Worm (Caenorhabditis elegans) whole organism, L4 larva: Measurements from ENCODE around the gene pan-1.

Experiments used
- F10B5.3 ChIP-seq: sonication (generic microtip); optimal IDR thresholded peaks from 2 replicates; lab custom pipeline; 2016; ENCODE audit warnings: mild to moderate bottlenecking, missing genetic modification characterization, missing compliant biosample characterization
- F37D6.2 ChIP-seq: sonication (generic microtip); optimal IDR thresholded peaks from 2 replicates; lab custom pipeline; 2016; ENCODE audit warnings: mild to moderate bottlenecking, missing genetic modification characterization, missing compliant biosample characterization
- R02D3.7 ChIP-seq: fragments of 150-350 bp; sonication (generic microtip); optimal IDR thresholded peaks from 3 replicates; lab custom pipeline; 2014; ENCODE audit warnings: missing biosample characterization, missing genetic modification characterization
- T26A8.4 ChIP-seq: fragments of 200-800 bp; sonication (Bioruptor generic); IDR thresholded peaks from 2 replicates; pipeline ENCODE4 v1.3.6; 2022; ENCODE audit warnings: missing genetic modification characterization, missing compliant biosample characterization
- Y105C5A.15 ChIP-seq: fragments of 200-800 bp; sonication (Bioruptor generic); IDR thresholded peaks from 2 replicates; pipeline ENCODE4 v1.3.6; 2022; ENCODE audit warnings: missing genetic modification characterization, missing compliant biosample characterization
- Y75B8A.6 ChIP-seq: fragments of 200-800 bp; sonication (Bioruptor generic); IDR thresholded peaks from 2 replicates; pipeline ENCODE4 v1.3.6; 2022; ENCODE audit warnings: missing genetic modification reagents, missing genetic modification characterization, missing compliant biosample characterization
- aha-1 ChIP-seq: fragments of 150-350 bp; peaks from one replicate; lab custom pipeline; 2014; ENCODE audit warnings: missing biosample characterization, missing genetic modification characterization
- aly-2 ChIP-seq: sonication (generic microtip); optimal IDR thresholded peaks from 2 replicates; lab custom pipeline; 2018; ENCODE audit warnings: missing biosample characterization, missing genetic modification characterization
- arid-1 ChIP-seq: fragments of 200-800 bp; sonication (Bioruptor generic); conservative IDR thresholded peaks from 2 replicates; pipeline ENCODE4 v1.3.6; 2022; ENCODE audit warnings: missing genetic modification reagents, missing genetic modification characterization, missing compliant biosample characterization
- ceh-62 ChIP-seq: sonication (generic microtip); optimal IDR thresholded peaks from 2 replicates; lab custom pipeline; 2017; ENCODE audit warnings: missing biosample characterization, missing genetic modification characterization
- ctbp-1 ChIP-seq: fragments of 200-800 bp; sonication (Bioruptor generic); IDR thresholded peaks from 2 replicates; pipeline ENCODE4 v1.3.6; 2022; ENCODE audit warnings: missing genetic modification reagents, missing genetic modification characterization, missing compliant biosample characterization
- daf-16 ChIP-seq, 3 experiments: sonication (generic microtip); optimal IDR thresholded peaks; 2 replicates each; lab custom pipeline; 2016 to 2017; ENCODE audit warnings: missing genetic modification characterization in 3 of 3, missing genetic modification reagents in 3 of 3, mild to moderate bottlenecking in 2 of 3, missing compliant biosample characterization in 2 of 3, missing biosample characterization in 1 of 3, moderate library complexity in 1 of 3
- daf-8 ChIP-seq: fragments of 200-800 bp; sonication (Bioruptor generic); IDR thresholded peaks from 2 replicates; pipeline ENCODE4 v1.3.6; 2022; ENCODE audit warnings: missing genetic modification characterization, missing compliant biosample characterization
- dmd-6 ChIP-seq: fragments of 200-800 bp; sonication (Bioruptor generic); IDR thresholded peaks from 2 replicates; pipeline ENCODE4 v1.3.6; 2022; ENCODE audit warnings: missing genetic modification reagents, missing genetic modification characterization, missing compliant biosample characterization
- dmd-8 ChIP-seq: fragments of 200-800 bp; sonication (Bioruptor generic); IDR thresholded peaks from 2 replicates; pipeline ENCODE4 v1.3.6; 2022; ENCODE audit warnings: missing genetic modification characterization, missing compliant biosample characterization
- dve-1 ChIP-seq: sonication (generic microtip); optimal IDR thresholded peaks from 2 replicates; lab custom pipeline; 2017; ENCODE audit warnings: antibody characterized with exemption, mild to moderate bottlenecking, missing genetic modification characterization, missing compliant biosample characterization; ENCODE audit not compliant: insufficient read depth
- fkh-10 ChIP-seq: fragments of 150-350 bp; optimal IDR thresholded peaks from 2 replicates; lab custom pipeline; 2014; ENCODE audit warnings: missing biosample characterization, missing genetic modification reagents, missing genetic modification characterization
- gei-8 ChIP-seq: fragments of 200-800 bp; sonication (Bioruptor generic); optimal IDR thresholded peaks from 2 replicates; lab custom pipeline; 2018; ENCODE audit warnings: mild to moderate bottlenecking, missing genetic modification characterization, missing compliant biosample characterization
- hif-1 ChIP-seq, 2 experiments: sonication (generic microtip); optimal IDR thresholded peaks; 2 replicates each; lab custom pipeline; 2016 to 2017; ENCODE audit warnings: missing compliant biosample characterization in 2 of 2, missing genetic modification characterization in 2 of 2, missing genetic modification reagents in 2 of 2, missing genotype in 2 of 2, mild to moderate bottlenecking in 1 of 2
- hlh-11 ChIP-seq: fragments of 200-800 bp; sonication (Bioruptor generic); optimal IDR thresholded peaks from 2 replicates; lab custom pipeline; 2018; ENCODE audit warnings: mild to moderate bottlenecking, missing genetic modification characterization, missing compliant biosample characterization
- hlh-30 ChIP-seq: sonication (generic microtip); optimal IDR thresholded peaks from 2 replicates; lab custom pipeline; 2017; ENCODE audit warnings: antibody characterized with exemption, mild to moderate bottlenecking, missing genetic modification characterization, missing compliant biosample characterization; ENCODE audit not compliant: insufficient read depth
- hmg-1.1 ChIP-seq: fragments of 200-800 bp; sonication (Bioruptor generic); IDR thresholded peaks from 2 replicates; pipeline ENCODE4 v1.3.6; 2022; ENCODE audit warnings: missing genetic modification reagents, missing genetic modification characterization, missing compliant biosample characterization
- jun-1 ChIP-seq: fragments of 150-350 bp; optimal IDR thresholded peaks from 2 replicates; lab custom pipeline; 2014; ENCODE audit warnings: missing biosample characterization, missing genetic modification reagents, missing genetic modification characterization
- lin-1 ChIP-seq: fragments of 200-800 bp; sonication (Bioruptor generic); IDR thresholded peaks from 2 replicates; pipeline ENCODE4 v1.3.6; 2022; ENCODE audit warnings: missing genetic modification reagents, missing genetic modification characterization, missing compliant biosample characterization
- lin-38 ChIP-seq: fragments of 200-800 bp; sonication (Bioruptor generic); IDR thresholded peaks from 2 replicates; pipeline ENCODE4 v1.3.6; 2022; ENCODE audit warnings: missing genetic modification reagents, missing genetic modification characterization, missing compliant biosample characterization
- lsy-2 ChIP-seq, 2 experiments: fragments of 150-350 bp in 1 of 2; sonication (generic microtip) in 1 of 2; optimal IDR thresholded peaks; 2 replicates each; lab custom pipeline; 2014 to 2017; ENCODE audit warnings: missing biosample characterization in 2 of 2, missing genetic modification characterization in 2 of 2
- madf-5 ChIP-seq, 2 experiments: fragments of 200-800 bp; sonication (Bioruptor generic); IDR thresholded peaks; 2 replicates each; pipeline ENCODE4 v1.3.6; 2022; ENCODE audit warnings: missing compliant biosample characterization in 2 of 2, missing genetic modification characterization in 2 of 2
- madf-9 ChIP-seq: fragments of 200-800 bp; sonication (Bioruptor generic); conservative IDR thresholded peaks from 2 replicates; pipeline ENCODE4 v1.3.6; 2022; ENCODE audit warnings: missing genetic modification reagents, missing genetic modification characterization, missing compliant biosample characterization
- mdt-29 ChIP-seq: fragments of 200-800 bp; sonication (Bioruptor generic); IDR thresholded peaks from 2 replicates; pipeline ENCODE4 v1.3.6; 2022; ENCODE audit warnings: missing genetic modification reagents, missing genetic modification characterization, missing compliant biosample characterization
- mep-1 ChIP-seq: fragments of 150-350 bp; sonication (generic microtip); optimal IDR thresholded peaks from 3 replicates; lab custom pipeline; 2014; ENCODE audit warnings: missing biosample characterization, missing genetic modification characterization
- mes-2 ChIP-seq: sonication (generic microtip); optimal IDR thresholded peaks from 2 replicates; lab custom pipeline; 2016; ENCODE audit warnings: missing genotype, mild to moderate bottlenecking, missing genetic modification characterization, missing compliant biosample characterization; ENCODE audit not compliant: poor library complexity, severe bottlenecking
- mxl-2 ChIP-seq: fragments of 200-800 bp; sonication (Bioruptor generic); conservative IDR thresholded peaks from 2 replicates; pipeline ENCODE4 v1.3.6; 2022; ENCODE audit warnings: missing genetic modification reagents, missing genetic modification characterization, missing compliant biosample characterization
- nhr-11 ChIP-seq: fragments of 150-350 bp; optimal IDR thresholded peaks from 2 replicates; lab custom pipeline; 2014; ENCODE audit warnings: missing biosample characterization, missing genetic modification characterization
- nhr-28 ChIP-seq: fragments of 150-350 bp; optimal IDR thresholded peaks from 2 replicates; lab custom pipeline; 2014; ENCODE audit warnings: missing biosample characterization, missing genetic modification characterization
- nhr-48 ChIP-seq: sonication (generic microtip); optimal IDR thresholded peaks from 2 replicates; lab custom pipeline; 2016; ENCODE audit warnings: mild to moderate bottlenecking, missing genetic modification characterization, missing compliant biosample characterization
- pha-4 ChIP-seq, 2 experiments: fragments of 150-350 bp in 1 of 2; fragments of 200-800 bp in 1 of 2; sonication (Bioruptor generic) in 1 of 2; IDR thresholded peaks in 1 of 2; optimal IDR thresholded peaks in 1 of 2; 2 replicates each; pipeline versions ENCODE4 v1.3.6 to Lab custom; 2014 to 2022; ENCODE audit warnings: missing genetic modification characterization in 2 of 2, missing genetic modification reagents in 2 of 2, missing biosample characterization in 1 of 2, missing compliant biosample characterization in 1 of 2
- rbr-2 ChIP-seq: sonication (generic microtip); optimal IDR thresholded peaks from 2 replicates; lab custom pipeline; 2016; ENCODE audit warnings: missing genotype, missing genetic modification characterization, missing compliant biosample characterization
- set-16 ChIP-seq: fragments of 200-800 bp; sonication (Bioruptor generic); IDR thresholded peaks from 2 replicates; pipeline ENCODE4 v1.3.6; 2022; ENCODE audit warnings: missing genetic modification reagents, missing genetic modification characterization, missing compliant biosample characterization
- snpc-1.2 ChIP-seq: fragments of 200-800 bp; sonication (Bioruptor generic); IDR thresholded peaks from 2 replicates; pipeline ENCODE4 v1.3.6; 2022; ENCODE audit warnings: missing genetic modification reagents, missing genetic modification characterization, missing compliant biosample characterization
- spr-1 ChIP-seq: sonication (generic microtip); optimal IDR thresholded peaks from 2 replicates; lab custom pipeline; 2016; ENCODE audit warnings: mild to moderate bottlenecking, missing genetic modification characterization, missing compliant biosample characterization
- spr-3 ChIP-seq: fragments of 200-800 bp; sonication (Bioruptor generic); optimal IDR thresholded peaks from 2 replicates; lab custom pipeline; 2018; ENCODE audit warnings: mild to moderate bottlenecking, missing genetic modification characterization, missing compliant biosample characterization
- tag-97 ChIP-seq: fragments of 200-800 bp; sonication (Bioruptor generic); IDR thresholded peaks from 2 replicates; pipeline ENCODE4 v1.3.6; 2022; ENCODE audit warnings: missing genetic modification characterization, missing compliant biosample characterization
- tra-1 ChIP-seq: fragments of 200-800 bp; sonication (Bioruptor generic); IDR thresholded peaks from 2 replicates; pipeline ENCODE4 v1.3.6; 2022; ENCODE audit warnings: missing genetic modification reagents, missing genetic modification characterization, missing compliant biosample characterization
- unc-62 ChIP-seq, 3 experiments: fragments of 150-350 bp in 1 of 3; sonication (generic microtip); optimal IDR thresholded peaks in 2 of 3; peaks in 1 of 3; 1 replicate in 1 of 3; 2 replicates in 2 of 3; lab custom pipeline; 2014 to 2017; ENCODE audit warnings: missing biosample characterization in 3 of 3, missing genetic modification characterization in 3 of 3, missing genetic modification reagents in 3 of 3, missing genotype in 1 of 3
- zfp-2 ChIP-seq: sonication (generic microtip); optimal IDR thresholded peaks from 2 replicates; lab custom pipeline; 2016; ENCODE audit warnings: mild to moderate bottlenecking, missing genetic modification characterization, missing compliant biosample characterization
- zip-11 ChIP-seq: fragments of 200-800 bp; sonication (Bioruptor generic); IDR thresholded peaks from 2 replicates; pipeline ENCODE4 v1.3.6; 2022; ENCODE audit warnings: missing genetic modification characterization, missing compliant biosample characterization
- zip-2 ChIP-seq: fragments of 150-350 bp; optimal IDR thresholded peaks from 2 replicates; lab custom pipeline; 2014; ENCODE audit warnings: missing biosample characterization, missing genetic modification characterization

pan-1 gene

DNA sequence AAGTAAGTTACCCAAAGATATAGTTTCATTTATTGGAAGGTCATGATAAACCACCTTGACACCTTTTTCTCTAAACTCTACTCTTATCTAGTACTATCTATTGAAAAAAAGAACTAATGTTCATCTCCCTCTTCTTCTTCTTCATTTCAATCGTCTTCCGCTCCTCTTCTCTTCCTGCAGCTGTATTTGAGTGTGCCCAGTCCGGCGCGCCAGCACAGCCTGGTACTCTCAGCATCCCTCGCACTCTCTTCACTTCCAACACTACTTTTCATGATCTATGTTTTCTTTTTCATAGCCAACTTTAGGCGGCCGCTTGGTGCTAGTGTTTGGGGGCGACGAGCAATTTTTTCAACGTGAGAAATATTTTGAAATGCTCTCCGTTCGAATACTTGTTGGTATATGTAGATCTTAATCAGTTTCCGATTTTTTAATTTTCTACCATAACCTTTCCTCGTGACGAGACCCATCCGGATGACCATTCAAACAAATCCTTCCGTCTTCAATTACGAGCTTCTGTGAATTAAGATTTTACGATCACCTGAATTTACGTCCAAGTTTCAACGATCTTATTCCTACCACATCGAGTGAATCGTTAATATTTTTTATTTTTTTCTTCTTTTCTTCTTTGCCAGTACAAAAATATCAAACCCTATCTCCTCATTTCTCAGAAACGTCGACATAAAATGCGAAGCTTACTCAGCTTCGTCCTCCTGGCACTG, at the start of gene pan-1:
pan-1 (plus strand) TSS at position 669 of the 719 bp plus-strand sequence.
- TF ChIP-seq mxl-2 (GFP tag; lab: Robert Waterston, UW) (0 out of 2 replicates have a peak, but pooled peaks have one; percentile 35), ceh-62 (tag; lab: Kevin White, UChicago) (no peak), mes-2 (peak; percentile 48), tag-97 (no peak), zip-2 (tag; lab: Kevin White, UChicago) (no peak), spr-3 (GFP tag; lab: Kevin White, UChicago) (no peak), nhr-28 (tag; lab: Kevin White, UChicago) (peak; percentile 60), rbr-2 (tag; lab: Kevin White, UChicago) (peak; percentile 68), madf-5 (GFP tag; IDR thresholded peaks at IDR 0.05; lab: Robert Waterston, UW) (0 out of 4 replicates have a peak, but pooled peaks of 1 of the 2 experiments have one; percentile 29), lin-38 (GFP tag; lab: Robert Waterston, UW) (no peak), snpc-1.2 (GFP tag; lab: Robert Waterston, UW) (no peak), mdt-29 (GFP tag; lab: Robert Waterston, UW) (no peak), dmd-8 (GFP tag; lab: Robert Waterston, UW) (no peak), ctbp-1 (GFP tag; lab: Robert Waterston, UW) (0 out of 2 replicates have a peak, but pooled peaks have one; percentile 54), dve-1 (tag; lab: Kevin White, UChicago) (peak; percentile 54), jun-1 (tag; lab: Kevin White, UChicago) (no peak), set-16 (GFP tag; lab: Robert Waterston, UW) (peak; percentile 32; the same call in 1 of the 2 replicates), Y105C5A.15 (no peak), unc-62 (GFP tag; optimal IDR thresholded peaks at IDR 0.05 in 1 of 2; lab: Kevin White, UChicago) (peak in 1 of 2 experiments; percentile 44), unc-62 (tag; optimal IDR thresholded peaks at IDR 0.05; lab: Kevin White, UChicago) (no peak), spr-1 (tag; lab: Kevin White, UChicago) (no peak), hmg-1.1 (GFP tag; lab: Robert Waterston, UW) (peak; percentile 81), lin-1 (0 out of 2 replicates have a peak, but pooled peaks have one; percentile 10), dmd-6 (GFP tag; lab: Robert Waterston, UW) (peak; percentile 28; the same call in 1 of the 2 replicates), madf-9 (GFP tag; lab: Robert Waterston, UW) (peak; percentile 32; the same call in 1 of the 2 replicates), daf-16 (GFP tag; optimal IDR thresholded peaks at IDR 0.05; lab: Kevin White, UChicago) (peak in 1 of 2 experiments; percentile 7), daf-16 (tag; optimal IDR thresholded peaks at IDR 0.05; lab: Kevin White, UChicago) (peak; percentile 24), F10B5.3 (no peak), R02D3.7 (tag; lab: Kevin White, UChicago) (no peak), tra-1 (no peak), hif-1 (tag; optimal IDR thresholded peaks at IDR 0.05; lab: Kevin White, UChicago) (peak in 1 of 2 experiments; percentile 14), T26A8.4 (GFP tag; lab: Robert Waterston, UW) (peak; percentile 37), F37D6.2 (tag; lab: Kevin White, UChicago) (no peak), mep-1 (peak; percentile 54), aha-1 (tag; lab: Kevin White, UChicago) (peak; percentile 19), zfp-2 (tag; lab: Kevin White, UChicago) (no peak), aly-2 (no peak), Y75B8A.6 (GFP tag; lab: Robert Waterston, UW) (no peak), daf-8 (GFP tag; lab: Robert Waterston, UW) (no peak), gei-8 (GFP tag; lab: Kevin White, UChicago) (no peak), nhr-48 (peak; percentile 34), arid-1 (peak; percentile 46; the same call in 1 of the 2 replicates), lsy-2 (tag; optimal IDR thresholded peaks at IDR 0.05; lab: Kevin White, UChicago) (peak; percentile 20 to 52), hlh-11 (peak; percentile 89), hlh-30 (tag; lab: Kevin White, UChicago) (peak; percentile 59), pha-4 (GFP tag; IDR thresholded peaks at IDR 0.05; lab: Robert Waterston, UW) (no peak), pha-4 (tag; optimal IDR thresholded peaks at IDR 0.05; lab: Kevin White, UChicago) (peak; percentile 50), nhr-11 (tag; lab: Kevin White, UChicago) (peak; percentile 15), fkh-10 (GFP tag; lab: Kevin White, UChicago) (no peak), zip-11 (GFP tag; lab: Robert Waterston, UW) (no peak)
